Worm (Caenorhabditis elegans): Measurements from ENCODE around the gene C07A9.10.

The C07A9.10 gene

DNA sequence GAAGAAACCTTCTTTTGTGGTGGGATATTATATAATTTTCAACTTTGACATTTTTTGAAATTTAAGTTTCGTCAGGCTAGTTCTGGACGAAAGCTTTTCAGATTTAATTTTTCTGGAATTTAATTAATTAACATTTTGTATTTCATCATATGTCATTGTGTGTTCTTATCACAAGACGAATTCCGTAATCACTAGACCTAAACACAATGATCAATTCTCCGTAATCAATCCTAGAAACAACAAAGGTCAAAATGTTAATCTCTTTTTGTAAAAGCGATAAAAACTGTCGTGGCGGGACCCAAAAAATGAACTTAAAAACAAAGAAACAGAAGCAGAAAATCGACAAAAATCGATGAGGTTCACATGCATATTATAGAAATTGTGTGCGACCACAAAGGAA, 28.9 kb upstream of the C07A9.10 start:
- no peak for TF ChIP-seq klf-2 (GFP tag; conservative IDR thresholded peaks at IDR 0.05)
- TF ChIP-seq tab-1 (GFP tag; IDR thresholded peaks at IDR 0.05) = no peak
- no peak for TF ChIP-seq cog-1 (tag; optimal IDR thresholded peaks at IDR 0.05)
- TF ChIP-seq ztf-29 (GFP tag; IDR thresholded peaks at IDR 0.05) = no peak
- no peak for TF ChIP-seq med-1 (GFP tag; optimal IDR thresholded peaks at IDR 0.05; ENCODE audit: insufficient read depth)
- no peak for TF ChIP-seq ztf-23 (GFP tag; IDR thresholded peaks at IDR 0.05)
- TF ChIP-seq T22C8.4 (GFP tag; IDR thresholded peaks at IDR 0.05) = no peak
- no peak for TF ChIP-seq flt-1 (GFP tag; IDR thresholded peaks at IDR 0.05)
- TF ChIP-seq ref-1 (GFP tag; conservative IDR thresholded peaks at IDR 0.05) = no peak

ce11 chrIII:9713862-9714261, 28.0 kb upstream of the C07A9.10 start, which contains the start of gene ncx-6:
Gene ncx-6, minus strand, starts transcription at chrIII:9713949.
- TF ChIP-seq tab-1 (GFP tag; IDR thresholded peaks at IDR 0.05) (no peak), cog-1 (tag; optimal IDR thresholded peaks at IDR 0.05) (no peak), flt-1 (GFP tag; IDR thresholded peaks at IDR 0.05) (no peak), ztf-23 (GFP tag; IDR thresholded peaks at IDR 0.05) (no peak), ref-1 (GFP tag; conservative IDR thresholded peaks at IDR 0.05) (no peak), klf-2 (GFP tag; conservative IDR thresholded peaks at IDR 0.05) (no peak), ztf-29 (GFP tag; IDR thresholded peaks at IDR 0.05) (no peak), T22C8.4 (GFP tag; IDR thresholded peaks at IDR 0.05) (no peak), med-1 (GFP tag; optimal IDR thresholded peaks at IDR 0.05; ENCODE audit: insufficient read depth) (no peak)

DNA sequence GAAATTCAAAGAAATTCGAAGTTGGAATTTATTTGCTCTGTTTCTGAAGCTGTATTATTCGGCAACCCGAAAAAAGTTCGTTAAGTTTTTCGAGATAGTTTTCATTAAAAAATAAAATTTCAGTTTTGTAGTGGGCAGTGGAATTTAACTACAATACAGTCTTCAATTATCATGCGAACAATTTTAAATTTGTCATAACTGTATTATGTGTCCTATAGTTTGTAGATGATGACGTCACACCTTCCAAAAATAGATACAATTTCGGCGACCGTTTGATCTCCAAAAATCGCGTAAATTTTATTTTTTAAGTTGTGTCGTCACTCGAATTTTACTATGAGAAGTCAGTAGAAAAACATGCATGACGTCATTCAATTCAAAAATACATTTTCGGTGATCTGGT, 27.3 kb upstream of the C07A9.10 start:
- TF ChIP-seq flt-1 (GFP tag; IDR thresholded peaks at IDR 0.05) (no peak), ref-1 (GFP tag; conservative IDR thresholded peaks at IDR 0.05) (no peak), cog-1 (tag; optimal IDR thresholded peaks at IDR 0.05) (no peak), tab-1 (GFP tag; IDR thresholded peaks at IDR 0.05) (no peak), T22C8.4 (GFP tag; IDR thresholded peaks at IDR 0.05) (no peak), med-1 (GFP tag; optimal IDR thresholded peaks at IDR 0.05; ENCODE audit: insufficient read depth) (no peak), ztf-29 (GFP tag; IDR thresholded peaks at IDR 0.05) (no peak), klf-2 (GFP tag; conservative IDR thresholded peaks at IDR 0.05) (no peak), ztf-23 (GFP tag; IDR thresholded peaks at IDR 0.05) (no peak)

DNA sequence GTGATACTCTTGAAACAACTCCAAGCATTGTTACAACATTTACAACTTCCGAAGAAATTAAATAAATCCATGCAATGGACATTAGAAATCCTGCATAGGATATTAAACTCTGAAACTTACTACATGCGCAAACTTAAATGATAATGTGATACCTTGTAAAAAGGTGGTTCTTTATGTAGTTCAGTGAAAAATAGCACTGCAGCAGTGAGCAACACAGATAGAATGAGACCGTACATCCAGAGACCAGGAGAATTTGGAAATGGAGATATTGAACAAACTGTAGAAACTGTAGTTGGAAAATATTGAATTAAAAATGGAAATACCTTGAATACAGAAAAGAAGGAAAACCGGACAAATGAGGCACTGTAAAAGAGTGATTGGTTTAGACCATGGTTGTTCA, 25.3 kb upstream of the C07A9.10 start:
- TF ChIP-seq ref-1 (GFP tag; conservative IDR thresholded peaks at IDR 0.05) (no peak), tab-1 (GFP tag; IDR thresholded peaks at IDR 0.05) (no peak)

ce11 chrIII:9705157-9705905, 19.5 kb upstream of the C07A9.10 start:
- TF ChIP-seq ztf-23 (GFP tag; IDR thresholded peaks at IDR 0.05) (no peak), flt-1 (GFP tag; IDR thresholded peaks at IDR 0.05) (no peak; the same call in 1 of the 2 replicates)

- TF ChIP-seq med-1 (GFP tag; optimal IDR thresholded peaks at IDR 0.05; ENCODE audit: insufficient read depth) (no peak), tab-1 (GFP tag; IDR thresholded peaks at IDR 0.05) (no peak), ztf-29 (GFP tag; IDR thresholded peaks at IDR 0.05) (no peak), ref-1 (GFP tag; conservative IDR thresholded peaks at IDR 0.05) (no peak), cog-1 (tag; optimal IDR thresholded peaks at IDR 0.05) (no peak), ztf-23 (GFP tag; IDR thresholded peaks at IDR 0.05) (no peak), flt-1 (GFP tag; IDR thresholded peaks at IDR 0.05) (no peak), klf-2 (GFP tag; conservative IDR thresholded peaks at IDR 0.05) (no peak)
These were observed 18.7 kb upstream of the C07A9.10 start for ce11 chrIII:9704606-9704938.

ce11 chrIII:9703747-9704605, 18.1 kb upstream of the C07A9.10 start:
- TF ChIP-seq cog-1 (tag; optimal IDR thresholded peaks at IDR 0.05) (peak; percentile 64), ztf-23 (GFP tag; IDR thresholded peaks at IDR 0.05) (0 out of 2 replicates have a peak, but pooled peaks have one; percentile 57), ztf-29 (GFP tag; IDR thresholded peaks at IDR 0.05) (no peak)

DNA sequence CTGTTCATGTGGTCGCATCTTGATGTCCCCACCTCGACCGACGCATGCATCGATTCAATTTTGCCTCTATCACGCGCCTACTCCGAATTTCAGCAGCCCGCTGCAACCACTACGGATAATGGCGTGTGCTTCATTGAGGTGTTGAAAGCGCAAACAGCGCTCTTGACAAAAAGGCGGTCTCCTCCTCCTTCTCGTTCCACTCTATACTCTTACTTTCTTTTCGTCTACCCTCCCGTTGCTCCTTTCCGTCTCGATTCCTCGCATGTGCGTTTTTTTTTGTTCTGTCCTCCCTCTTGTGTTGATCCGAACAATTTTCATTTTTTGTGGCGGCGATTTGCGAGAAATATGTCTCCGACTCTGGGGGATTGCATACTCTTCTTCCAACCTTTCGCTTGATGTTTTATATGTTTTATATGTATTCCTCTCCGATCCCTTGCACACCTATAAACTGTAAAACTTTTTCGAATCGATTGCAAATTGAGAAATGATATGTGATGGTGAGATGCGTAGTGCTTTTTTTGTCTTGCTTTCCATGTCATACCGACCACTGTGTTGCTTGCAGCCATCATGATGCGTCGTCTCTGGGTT, 16.9 kb upstream of the C07A9.10 start:
- peak; percentile 36; the same call in 1 of the 2 replicates for TF ChIP-seq flt-1 (GFP tag; IDR thresholded peaks at IDR 0.05)
- no peak for TF ChIP-seq klf-2 (GFP tag; conservative IDR thresholded peaks at IDR 0.05)

DNA sequence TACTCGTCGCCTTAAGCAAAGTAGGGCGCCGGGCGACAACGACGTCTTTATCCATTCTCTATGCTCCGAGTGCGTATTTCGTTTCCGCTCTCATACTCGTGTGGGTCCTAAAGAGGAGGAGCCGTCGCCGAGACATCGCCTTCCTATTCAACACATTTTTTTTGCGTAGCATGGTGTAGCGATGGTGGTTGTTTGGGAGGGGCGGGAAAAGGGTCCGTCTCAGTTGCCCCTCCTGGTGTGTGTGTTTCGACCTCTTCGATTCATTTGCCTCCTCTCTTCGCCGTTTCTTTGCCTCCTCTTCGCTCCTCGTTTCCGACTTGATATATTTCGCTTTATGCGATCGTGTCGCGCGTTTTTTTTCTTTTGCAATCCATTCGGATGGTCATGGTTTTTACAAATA, 15.9 kb upstream of the C07A9.10 start:
- TF ChIP-seq cog-1 (tag; optimal IDR thresholded peaks at IDR 0.05) (no peak), flt-1 (GFP tag; IDR thresholded peaks at IDR 0.05) (no peak)

- TF ChIP-seq ztf-23 (GFP tag; IDR thresholded peaks at IDR 0.05) (no peak), cog-1 (tag; optimal IDR thresholded peaks at IDR 0.05) (no peak), med-1 (GFP tag; optimal IDR thresholded peaks at IDR 0.05; ENCODE audit: insufficient read depth) (no peak), ztf-29 (GFP tag; IDR thresholded peaks at IDR 0.05) (no peak), tab-1 (GFP tag; IDR thresholded peaks at IDR 0.05) (no peak), T22C8.4 (GFP tag; IDR thresholded peaks at IDR 0.05) (no peak), flt-1 (GFP tag; IDR thresholded peaks at IDR 0.05) (no peak), ref-1 (GFP tag; conservative IDR thresholded peaks at IDR 0.05) (no peak), klf-2 (GFP tag; conservative IDR thresholded peaks at IDR 0.05) (no peak)
These were observed 14.3 kb upstream of the C07A9.10 start for ce11 chrIII:9700114-9700690.
